Worm (Caenorhabditis elegans) whole organism, midembryonic: ENCODE measurements around the gene M04C3.2.

Source experiments
- T22C8.4 ChIP-seq: fragments of 200-800 bp; sonication (Bioruptor generic); IDR thresholded peaks from 2 replicates; pipeline ENCODE4 v1.3.6; 2022; ENCODE audit warnings: missing genetic modification characterization, missing compliant biosample characterization
- cog-1 ChIP-seq: sonication (generic microtip); optimal IDR thresholded peaks from 2 replicates; lab custom pipeline; 2016; ENCODE audit warnings: missing genetic modification characterization, missing compliant biosample characterization
- flt-1 ChIP-seq: fragments of 200-800 bp; sonication (Bioruptor generic); IDR thresholded peaks from 2 replicates; pipeline ENCODE4 v1.3.6; 2022; ENCODE audit warnings: missing genetic modification characterization, missing compliant biosample characterization
- klf-2 ChIP-seq: fragments of 200-800 bp; sonication (Bioruptor generic); conservative IDR thresholded peaks from 2 replicates; pipeline ENCODE4 v1.3.6; 2022; ENCODE audit warnings: missing genetic modification reagents, missing genetic modification characterization, missing compliant biosample characterization
- med-1 ChIP-seq: sonication (generic microtip); optimal IDR thresholded peaks from 2 replicates; lab custom pipeline; 2017; ENCODE audit warnings: missing genetic modification characterization, mild to moderate bottlenecking, missing compliant biosample characterization, antibody characterized with exemption, missing genetic modification reagents; ENCODE audit not compliant: insufficient read depth
- ref-1 ChIP-seq: fragments of 200-800 bp; sonication (Bioruptor generic); conservative IDR thresholded peaks from 2 replicates; pipeline ENCODE4 v1.3.6; 2022; ENCODE audit warnings: missing genetic modification reagents, missing genetic modification characterization, missing compliant biosample characterization
- ztf-29 ChIP-seq: fragments of 200-800 bp; sonication (Bioruptor generic); IDR thresholded peaks from 2 replicates; pipeline ENCODE4 v1.3.6; 2022; ENCODE audit warnings: missing genetic modification reagents, missing genetic modification characterization, missing compliant biosample characterization

ce11 chrV:19462612-19463011, 13.9 kb upstream of the M04C3.2 start, which contains the start of gene Y43F8B.25:
- TF ChIP-seq flt-1 (GFP tag; lab: Robert Waterston, UW): no peak
- TF ChIP-seq ztf-29 (GFP tag; lab: Robert Waterston, UW): no peak
- TF ChIP-seq med-1 (GFP tag; lab: Kevin White, UChicago): no peak
- TF ChIP-seq T22C8.4 (GFP tag; lab: Robert Waterston, UW): no peak
- TF ChIP-seq ref-1 (GFP tag; lab: Robert Waterston, UW): no peak
- TF ChIP-seq klf-2 (GFP tag; lab: Robert Waterston, UW): no peak
- TF ChIP-seq cog-1 (tag; lab: Kevin White, UChicago): no peak
